Worm (Caenorhabditis elegans) whole organism, midembryonic: Measurements from ENCODE around the gene C07B5.8.

Experiments
- cog-1 ChIP-seq: sonication (generic microtip); optimal IDR thresholded peaks from 2 replicates; lab custom pipeline; 2016; ENCODE audit warnings: missing genetic modification characterization, missing compliant biosample characterization
- med-1 ChIP-seq: sonication (generic microtip); optimal IDR thresholded peaks from 2 replicates; lab custom pipeline; 2017; ENCODE audit warnings: missing genetic modification characterization, mild to moderate bottlenecking, missing compliant biosample characterization, antibody characterized with exemption, missing genetic modification reagents; ENCODE audit not compliant: insufficient read depth
- ztf-23 ChIP-seq: fragments of 200-800 bp; sonication (Bioruptor generic); IDR thresholded peaks from 2 replicates; pipeline ENCODE4 v1.3.6; 2022; ENCODE audit warnings: missing genetic modification reagents, missing genetic modification characterization, missing compliant biosample characterization

- TF ChIP-seq cog-1 (tag; lab: Kevin White, UChicago) (no peak), med-1 (no peak), ztf-23 (GFP tag; lab: Robert Waterston, UW) (no peak)
Observed at ce11 chrX:9548890-9549289, 12.3 kb upstream of the C07B5.8 start.
